Fruit fly (Drosophila melanogaster): ENCODE measurements around the gene Afti.

Afti gene

dm6 chr3R:14351418-14351817 lies 24.9 kb upstream of the Afti start (continued):
- TF ChIP-seq CG31224 (GFP tag; IDR thresholded peaks at IDR 0.05) (no peak), oc (tag; optimal IDR thresholded peaks at IDR 0.05) (peak; percentile 4), stc (GFP tag; IDR thresholded peaks at IDR 0.05) (0 out of 2 replicates have a peak, but pooled peaks have one; percentile 10), CG5180 (GFP tag; optimal IDR thresholded peaks at IDR 0.05) (peak; percentile 6), Xrp1 (GFP tag; IDR thresholded peaks at IDR 0.05) (peak; percentile 9; the same call in 1 of the 2 replicates), D (optimal IDR thresholded peaks at IDR 0.05) (no peak), D (GFP tag; optimal IDR thresholded peaks at IDR 0.05) (peak; percentile 13), CG12769 (tag; optimal IDR thresholded peaks at IDR 0.05) (peak; percentile 20), CG18262 (tag; optimal IDR thresholded peaks at IDR 0.05) (peak; percentile 49), Hr51 (GFP tag; optimal IDR thresholded peaks at IDR 0.05) (peak in 1 of 2 experiments; percentile 66), HHEX (GFP tag; optimal IDR thresholded peaks at IDR 0.05) (peak; percentile 31), PHDP (tag; optimal IDR thresholded peaks at IDR 0.05) (peak; percentile 33), vvl (GFP tag; IDR thresholded peaks at IDR 0.05) (peak; percentile 33; the same call in 1 of the 2 replicates), esg (GFP tag; conservative IDR thresholded peaks at IDR 0.05) (0 out of 2 replicates have a peak, but pooled peaks have one; percentile 29), Doc3 (GFP tag; IDR thresholded peaks at IDR 0.05; ENCODE audit: partially characterized antibody) (no peak), Sox100B (GFP tag; optimal IDR thresholded peaks at IDR 0.05) (peak; percentile 27), chm (GFP tag; IDR thresholded peaks at IDR 0.05) (no peak), Drgx (GFP tag; IDR thresholded peaks at IDR 0.05) (no peak), CG7987 (GFP tag; optimal IDR thresholded peaks at IDR 0.05) (no peak), Hsf (GFP tag; optimal IDR thresholded peaks at IDR 0.05) (peak; percentile 27), scrt (GFP tag; optimal IDR thresholded peaks at IDR 0.05) (peak; percentile 9), unpg (GFP tag; optimal IDR thresholded peaks at IDR 0.05) (peak; percentile 34), fd96Cb (tag; optimal IDR thresholded peaks at IDR 0.05) (peak; percentile 32), dmrt99B (tag; optimal IDR thresholded peaks at IDR 0.05) (peak; percentile 56), MTF-1 (GFP tag; optimal IDR thresholded peaks at IDR 0.05; ENCODE audit: borderline replicate concordance) (no peak), Sox102F (GFP tag; optimal IDR thresholded peaks at IDR 0.05) (peak; percentile 56), CG30403 (GFP tag; optimal IDR thresholded peaks at IDR 0.05) (peak; percentile 51), Lim3 (GFP tag; IDR thresholded peaks at IDR 0.05) (no peak), CG10543 (GFP tag; optimal IDR thresholded peaks at IDR 0.05) (no peak), gem (tag; optimal IDR thresholded peaks at IDR 0.05) (peak; percentile 60), CG8924 (tag; optimal IDR thresholded peaks at IDR 0.05) (peak; percentile 42), bab2 (GFP tag; optimal IDR thresholded peaks at IDR 0.05) (peak; percentile 8), nmo (GFP tag; optimal IDR thresholded peaks at IDR 0.05) (peak; percentile 43), dpn (GFP tag; optimal IDR thresholded peaks at IDR 0.05) (peak in 1 of 2 experiments; percentile 12), CG12299 (tag; optimal IDR thresholded peaks at IDR 0.05) (peak; percentile 3), CG7372 (GFP tag; IDR thresholded peaks at IDR 0.05) (0 out of 2 replicates have a peak, but pooled peaks have one; percentile 16), caup (GFP tag; optimal IDR thresholded peaks at IDR 0.05; ENCODE audit: severe bottlenecking) (peak; percentile 24), lilli (GFP tag; optimal IDR thresholded peaks at IDR 0.05) (peak; percentile 47), CG10366 (GFP tag; IDR thresholded peaks at IDR 0.05) (peak; percentile 14; the same call in 1 of the 2 replicates), pho (GFP tag; optimal IDR thresholded peaks at IDR 0.05) (peak; percentile 27), pum (GFP tag; optimal IDR thresholded peaks at IDR 0.05) (no peak), Med (GFP tag) (peak; percentile 83), CG2120 (GFP tag; optimal IDR thresholded peaks at IDR 0.05) (peak; percentile 66), pan (optimal IDR thresholded peaks at IDR 0.05) (no peak), pan (GFP tag; optimal IDR thresholded peaks at IDR 0.05 in 1 of 2, IDR thresholded peaks at IDR 0.05 in 1 of 2) (no peak), Meics (GFP tag; optimal IDR thresholded peaks at IDR 0.05) (peak; percentile 54), CG8765 (GFP tag; IDR thresholded peaks at IDR 0.05) (no peak), ewg (GFP tag; optimal IDR thresholded peaks at IDR 0.05) (peak; percentile 8), knrl (GFP tag; IDR thresholded peaks at IDR 0.05; ENCODE audit: partially characterized antibody) (no peak), pros (GFP tag; optimal IDR thresholded peaks at IDR 0.05) (no peak)

Data from whole organism, embryonic.